Worm (Caenorhabditis elegans) whole organism, L1 larva: ENCODE data around the gene W04H10.6.
"Not testable (repeated sequence)": the region's sequence is repeated elsewhere in the genome, so short reads cannot be mapped to it uniquely, and the experiment has no call there.

ENCODE experiments used
- aly-2 ChIP-seq: fragments of 150-350 bp; optimal IDR thresholded peaks from 2 replicates; lab custom pipeline; 2014; ENCODE audit warnings: missing biosample characterization, missing genetic modification characterization
- ceh-90 ChIP-seq: sonication (generic microtip); optimal IDR thresholded peaks from 2 replicates; lab custom pipeline; 2016; ENCODE audit warnings: missing genetic modification characterization, missing compliant biosample characterization
- dpl-1 ChIP-seq, 3 experiments: fragments of 150-350 bp in 2 of 3; sonication (generic microtip) in 1 of 3; optimal IDR thresholded peaks; 2 replicates each; lab custom pipeline; 2014 to 2017; ENCODE audit warnings: missing biosample characterization in 3 of 3, missing genetic modification characterization in 3 of 3, missing genetic modification reagents in 3 of 3
- fkh-10 ChIP-seq: sonication (generic microtip); optimal IDR thresholded peaks from 2 replicates; lab custom pipeline; 2017; ENCODE audit warnings: missing biosample characterization, missing genetic modification reagents, missing genetic modification characterization
- lin-13 ChIP-seq: fragments of 150-350 bp; optimal IDR thresholded peaks from 2 replicates; lab custom pipeline; 2014; ENCODE audit warnings: missing biosample characterization, missing genetic modification reagents, missing genetic modification characterization
- lin-35 ChIP-seq, 2 experiments: fragments of 150-350 bp; optimal IDR thresholded peaks; 2 replicates each; lab custom pipeline; 2014; ENCODE audit warnings: missing biosample characterization in 2 of 2, missing genetic modification characterization in 2 of 2, missing genetic modification reagents in 2 of 2
- mep-1 ChIP-seq: fragments of 150-350 bp; optimal IDR thresholded peaks from 2 replicates; lab custom pipeline; 2014; ENCODE audit warnings: missing biosample characterization, missing genetic modification characterization
- rnt-1 ChIP-seq: sonication (generic microtip); optimal IDR thresholded peaks from 2 replicates; lab custom pipeline; 2016; ENCODE audit warnings: mild to moderate bottlenecking, missing genetic modification characterization, moderate library complexity, missing compliant biosample characterization
- tbx-2 ChIP-seq: sonication (generic microtip); optimal IDR thresholded peaks from 2 replicates; lab custom pipeline; 2016; ENCODE audit warnings: missing genetic modification characterization, missing compliant biosample characterization
- unc-30 ChIP-seq: sonication (generic microtip); optimal IDR thresholded peaks from 2 replicates; lab custom pipeline; 2017; ENCODE audit warnings: missing biosample characterization, missing genetic modification characterization
- zag-1 ChIP-seq: fragments of 150-350 bp; optimal IDR thresholded peaks from 2 replicates; lab custom pipeline; 2014; ENCODE audit warnings: missing biosample characterization, missing genetic modification characterization

DNA sequence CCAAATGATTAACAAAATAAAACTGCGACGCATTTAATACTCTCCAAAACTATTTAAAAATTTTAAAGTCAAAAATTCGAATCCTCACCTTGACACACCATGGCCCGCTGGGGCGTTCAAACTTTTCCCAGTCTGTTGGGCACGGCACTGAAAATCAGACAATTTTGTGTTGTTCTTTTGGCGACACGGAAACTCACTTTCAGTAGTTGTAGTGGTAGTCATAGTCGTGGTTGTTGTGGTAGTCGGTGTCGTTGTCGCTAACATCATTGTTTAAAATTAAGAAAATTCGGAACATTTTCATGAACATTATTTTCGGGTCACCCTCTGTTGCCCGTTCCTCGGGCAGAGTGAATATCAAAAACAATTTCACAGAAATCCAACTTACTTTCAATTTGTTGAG, 4.1 kb upstream of the W04H10.6 start, which contains the start of gene clec-118:
- not testable (repeated sequence) for TF ChIP-seq aly-2; dpl-1 (GFP tag; optimal IDR thresholded peaks at IDR 0.05; lab: Kevin White, UChicago); tbx-2 (tag; lab: Kevin White, UChicago); fkh-10 (GFP tag; lab: Kevin White, UChicago); zag-1; ceh-90; unc-30 (tag; lab: Kevin White, UChicago); rnt-1 (tag; lab: Kevin White, UChicago); mep-1 (tag; lab: Kevin White, UChicago); lin-35 (GFP tag; optimal IDR thresholded peaks at IDR 0.05; lab: Kevin White, UChicago); lin-13 (GFP tag; lab: Kevin White, UChicago)
